Fruit fly (Drosophila melanogaster) whole organism, pupa: ENCODE data around the gene fwe.

Experiments
- CG12605 ChIP-seq: fragments of 200-800 bp; sonication (Bioruptor generic); IDR thresholded peaks from 2 replicates; pipeline ENCODE4 v1.3.6; 2022; ENCODE audit warnings: missing biosample characterization, missing genetic modification characterization
- CG15710 ChIP-seq: fragments of 200-800 bp; sonication (Bioruptor generic); optimal IDR thresholded peaks from 2 replicates; lab custom pipeline; 2018; ENCODE audit warnings: missing biosample characterization, mild to moderate bottlenecking, missing genetic modification characterization, moderate library complexity
- CG17806 ChIP-seq: fragments of 200-800 bp; sonication (Bioruptor generic); optimal IDR thresholded peaks from 2 replicates; lab custom pipeline; 2018; ENCODE audit warnings: missing biosample characterization, mild to moderate bottlenecking, missing genetic modification characterization, moderate library complexity
- CG32121 ChIP-seq: fragments of 200-800 bp; sonication (Bioruptor generic); IDR thresholded peaks from 2 replicates; pipeline ENCODE4 v1.3.6; 2022; ENCODE audit warnings: missing biosample characterization, missing genetic modification characterization
- CG34367 ChIP-seq: fragments of 200-800 bp; sonication (Bioruptor generic); optimal IDR thresholded peaks from 2 replicates; lab custom pipeline; 2018; ENCODE audit warnings: missing biosample characterization, mild to moderate bottlenecking, missing genetic modification characterization
- CG4496 ChIP-seq: fragments of 200-800 bp; sonication (Bioruptor generic); IDR thresholded peaks from 3 replicates; pipeline ENCODE4 v1.3.6; 2022; ENCODE audit warnings: missing biosample characterization, missing genetic modification characterization
- CG8301 ChIP-seq: fragments of 200-800 bp; sonication (Bioruptor generic); optimal IDR thresholded peaks from 2 replicates; lab custom pipeline; 2018; ENCODE audit warnings: missing biosample characterization, mild to moderate bottlenecking, missing genetic modification characterization
- EcR ChIP-seq: fragments of 200-800 bp; sonication (Bioruptor generic); optimal IDR thresholded peaks from 3 replicates; lab custom pipeline; 2019; ENCODE audit warnings: missing biosample characterization, missing genetic modification characterization, mild to moderate bottlenecking, moderate library complexity, missing genetic modification reagents
- Pif1A ChIP-seq: fragments of 200-800 bp; sonication (Bioruptor generic); optimal IDR thresholded peaks from 3 replicates; lab custom pipeline; 2016; ENCODE audit warnings: missing biosample characterization, missing genetic modification characterization
- Pif1B ChIP-seq: fragments of 200-800 bp; sonication (Bioruptor generic); optimal IDR thresholded peaks from 3 replicates; lab custom pipeline; 2016; ENCODE audit warnings: missing biosample characterization, missing genetic modification characterization
- Snoo ChIP-seq: fragments of 200-800 bp; sonication (Bioruptor generic); optimal IDR thresholded peaks from 3 replicates; lab custom pipeline; 2017; ENCODE audit warnings: missing biosample characterization, mild to moderate bottlenecking, missing genetic modification characterization, inconsistent platforms
- fd96Ca ChIP-seq: fragments of 200-800 bp; sonication (Bioruptor generic); IDR thresholded peaks from 3 replicates; pipeline ENCODE4 v1.3.6; 2022; ENCODE audit warnings: missing biosample characterization, missing genetic modification characterization
- rn ChIP-seq: fragments of 200-800 bp; sonication (Bioruptor generic); IDR thresholded peaks from 2 replicates; pipeline ENCODE4 v1.3.6; 2022; ENCODE audit warnings: missing biosample characterization, missing genetic modification characterization

dm6 chr3L:15826347-15826984 is 10.3 kb upstream of the fwe start, which contains the start of the genes DCP2 and dbo:
- TF ChIP-seq fd96Ca (GFP tag; lab: Robert Waterston, UW) = no peak
- TF ChIP-seq CG32121 (GFP tag; lab: Robert Waterston, UW) = peak; percentile 65
- no peak for TF ChIP-seq Pif1B (GFP tag; lab: Kevin White, UChicago)
- TF ChIP-seq Pif1A (GFP tag; lab: Kevin White, UChicago) = peak; percentile 21
- TF ChIP-seq CG4496 (GFP tag; lab: Robert Waterston, UW) = peak; percentile 80
- TF ChIP-seq EcR (GFP tag; lab: Kevin White, UChicago) = no peak
- peak; percentile 49 for TF ChIP-seq CG8301 (tag; lab: Kevin White, UChicago)
- TF ChIP-seq CG15710 (tag; lab: Kevin White, UChicago) = peak; percentile 56
- peak; percentile 22 for TF ChIP-seq CG17806 (tag; lab: Kevin White, UChicago)
- peak; percentile 63 for TF ChIP-seq CG12605 (GFP tag; lab: Robert Waterston, UW)
- peak; percentile 40 for TF ChIP-seq Snoo
- TF ChIP-seq CG34367 = no peak
- TF ChIP-seq rn (GFP tag; lab: Robert Waterston, UW) = peak; percentile 42; the same call in 1 of the 2 replicates
